Worm (Caenorhabditis elegans) whole organism, L1 larva: ENCODE data around the gene flap-1.

Source experiments
- C16A3.4 ChIP-seq: fragments of 150-350 bp; optimal IDR thresholded peaks from 2 replicates; lab custom pipeline; 2014; ENCODE audit warnings: missing biosample characterization, missing genetic modification characterization
- C34B4.2 ChIP-seq: sonication (generic microtip); optimal IDR thresholded peaks from 2 replicates; lab custom pipeline; 2017; ENCODE audit warnings: mild to moderate bottlenecking, missing genetic modification characterization, missing compliant biosample characterization
- aha-1 ChIP-seq: fragments of 150-350 bp; optimal IDR thresholded peaks from 2 replicates; lab custom pipeline; 2014; ENCODE audit warnings: missing biosample characterization, missing genetic modification characterization
- ama-1 ChIP-seq: fragments of 150-350 bp; optimal IDR thresholded peaks from 2 replicates; lab custom pipeline; 2014
- blmp-1 ChIP-seq: fragments of 150-350 bp; optimal IDR thresholded peaks from 2 replicates; lab custom pipeline; 2014; ENCODE audit warnings: missing biosample characterization, missing genetic modification characterization
- ceh-63 ChIP-seq: fragments of 200-800 bp; sonication (Bioruptor generic); optimal IDR thresholded peaks from 2 replicates; lab custom pipeline; 2018; ENCODE audit warnings: mild to moderate bottlenecking, missing genetic modification characterization, missing compliant biosample characterization
- ceh-88 ChIP-seq: fragments of 200-800 bp; sonication (Bioruptor generic); IDR thresholded peaks from 2 replicates; pipeline ENCODE4 v1.3.6; 2022; ENCODE audit warnings: missing genetic modification characterization, missing compliant biosample characterization
- ceh-90 ChIP-seq: sonication (generic microtip); optimal IDR thresholded peaks from 2 replicates; lab custom pipeline; 2016; ENCODE audit warnings: missing genetic modification characterization, missing compliant biosample characterization
- ces-1 ChIP-seq: fragments of 150-350 bp; optimal IDR thresholded peaks from 2 replicates; lab custom pipeline; 2014; ENCODE audit warnings: missing biosample characterization, missing genetic modification reagents, missing genetic modification characterization
- dpl-1 ChIP-seq, 3 experiments: fragments of 150-350 bp in 2 of 3; sonication (generic microtip) in 1 of 3; optimal IDR thresholded peaks; 2 replicates each; lab custom pipeline; 2014 to 2017; ENCODE audit warnings: missing biosample characterization in 3 of 3, missing genetic modification characterization in 3 of 3, missing genetic modification reagents in 3 of 3
- dsc-1 ChIP-seq: sonication (generic microtip); optimal IDR thresholded peaks from 2 replicates; lab custom pipeline; 2016; ENCODE audit warnings: mild to moderate bottlenecking, missing genetic modification characterization, missing compliant biosample characterization
- efl-1 ChIP-seq, 4 experiments: fragments of 150-350 bp; optimal IDR thresholded peaks in 3 of 4; peaks in 1 of 4; 1 replicate in 1 of 4; 2 replicates in 3 of 4; lab custom pipeline; 2014; ENCODE audit warnings: missing biosample characterization in 2 of 4, missing genetic modification characterization in 2 of 4, missing genetic modification reagents in 2 of 4
- egl-13 ChIP-seq: sonication (generic microtip); optimal IDR thresholded peaks from 2 replicates; lab custom pipeline; 2016; ENCODE audit warnings: missing genotype, missing genetic modification reagents, missing genetic modification characterization, missing compliant biosample characterization
- elt-2 ChIP-seq: sonication (generic microtip); optimal IDR thresholded peaks from 2 replicates; lab custom pipeline; 2016; ENCODE audit warnings: missing genetic modification characterization, mild to moderate bottlenecking, inconsistent platforms, missing compliant biosample characterization, missing genetic modification reagents
- elt-3 ChIP-seq, 6 experiments: fragments of 150-350 bp in 1 of 6; sonication (generic microtip); optimal IDR thresholded peaks; 2 replicates each; lab custom pipeline; 2017 to 2018; ENCODE audit warnings: missing biosample characterization in 6 of 6, missing genetic modification characterization in 6 of 6, inconsistent platforms in 1 of 6
- ets-5 ChIP-seq: fragments of 200-800 bp; sonication (Bioruptor generic); IDR thresholded peaks from 2 replicates; pipeline ENCODE4 v1.3.6; 2022; ENCODE audit warnings: missing genetic modification characterization, missing compliant biosample characterization
- fkh-10 ChIP-seq: sonication (generic microtip); optimal IDR thresholded peaks from 2 replicates; lab custom pipeline; 2017; ENCODE audit warnings: missing biosample characterization, missing genetic modification reagents, missing genetic modification characterization
- fkh-8 ChIP-seq: sonication (generic microtip); optimal IDR thresholded peaks from 2 replicates; lab custom pipeline; 2016; ENCODE audit warnings: mild to moderate bottlenecking, missing genetic modification characterization, missing compliant biosample characterization
- irx-1 ChIP-seq: sonication (generic microtip); optimal IDR thresholded peaks from 2 replicates; lab custom pipeline; 2016; ENCODE audit warnings: missing genetic modification characterization, missing compliant biosample characterization
- isw-1 ChIP-seq: fragments of 200-800 bp; sonication (Bioruptor generic); IDR thresholded peaks from 2 replicates; pipeline ENCODE4 v1.3.6; 2022; ENCODE audit warnings: missing genetic modification characterization, missing compliant biosample characterization
- lin-14 ChIP-seq: fragments of 200-800 bp; sonication (Bioruptor generic); optimal IDR thresholded peaks from 2 replicates; lab custom pipeline; 2018; ENCODE audit warnings: mild to moderate bottlenecking, missing genetic modification characterization, moderate library complexity, missing compliant biosample characterization
- lsy-2 ChIP-seq, 2 experiments: fragments of 150-350 bp; optimal IDR thresholded peaks; 2 replicates each; lab custom pipeline; 2014; ENCODE audit warnings: missing biosample characterization in 2 of 2, missing genetic modification characterization in 2 of 2
- mab-9 ChIP-seq: fragments of 200-800 bp; sonication (Bioruptor generic); IDR thresholded peaks from 2 replicates; pipeline ENCODE4 v1.3.6; 2022; ENCODE audit warnings: missing genetic modification reagents, missing genetic modification characterization, missing compliant biosample characterization
- nhr-12 ChIP-seq: sonication (generic microtip); optimal IDR thresholded peaks from 2 replicates; lab custom pipeline; 2017; ENCODE audit warnings: missing biosample characterization, missing genetic modification characterization
- nhr-19 ChIP-seq: fragments of 200-800 bp; sonication (Bioruptor generic); conservative IDR thresholded peaks from 2 replicates; pipeline ENCODE4 v1.3.6; 2022; ENCODE audit warnings: missing genetic modification characterization, missing compliant biosample characterization
- nhr-20 ChIP-seq: sonication (generic microtip); optimal IDR thresholded peaks from 2 replicates; lab custom pipeline; 2016; ENCODE audit warnings: mild to moderate bottlenecking, missing genetic modification characterization, missing compliant biosample characterization
- nhr-237 ChIP-seq: fragments of 150-350 bp; optimal IDR thresholded peaks from 2 replicates; lab custom pipeline; 2014; ENCODE audit warnings: missing biosample characterization, missing genetic modification characterization
- nhr-47 ChIP-seq: sonication (generic microtip); optimal IDR thresholded peaks from 2 replicates; lab custom pipeline; 2016; ENCODE audit warnings: mild to moderate bottlenecking, missing genetic modification characterization, moderate library complexity, missing compliant biosample characterization
- nhr-71 ChIP-seq: sonication (generic microtip); optimal IDR thresholded peaks from 2 replicates; lab custom pipeline; 2016; ENCODE audit warnings: mild to moderate bottlenecking, missing genetic modification characterization, moderate library complexity, missing compliant biosample characterization
- nhr-77 ChIP-seq: fragments of 150-350 bp; optimal IDR thresholded peaks from 2 replicates; lab custom pipeline; 2014; ENCODE audit warnings: missing biosample characterization, missing genetic modification characterization
- nhr-84 ChIP-seq: sonication (generic microtip); optimal IDR thresholded peaks from 2 replicates; lab custom pipeline; 2017; ENCODE audit warnings: missing biosample characterization, missing genetic modification characterization
- nhr-85 ChIP-seq: sonication (generic microtip); peaks from one replicate; lab custom pipeline; 2016; ENCODE audit warnings: missing genetic modification characterization, inconsistent platforms, missing compliant biosample characterization
- pax-3 ChIP-seq: fragments of 200-800 bp; sonication (Bioruptor generic); optimal IDR thresholded peaks from 2 replicates; lab custom pipeline; 2018; ENCODE audit warnings: mild to moderate bottlenecking, missing genetic modification characterization, moderate library complexity, missing compliant biosample characterization
- snpc-4 ChIP-seq: fragments of 150-350 bp; optimal IDR thresholded peaks from 2 replicates; lab custom pipeline; 2014; ENCODE audit warnings: missing biosample characterization, missing genetic modification characterization
- sox-4 ChIP-seq: sonication (generic microtip); optimal IDR thresholded peaks from 2 replicates; lab custom pipeline; 2016; ENCODE audit warnings: missing genetic modification characterization, missing compliant biosample characterization
- sptf-1 ChIP-seq: fragments of 150-350 bp; optimal IDR thresholded peaks from 2 replicates; lab custom pipeline; 2014; ENCODE audit warnings: missing biosample characterization, missing genetic modification characterization
- swsn-7 ChIP-seq: sonication (generic microtip); optimal IDR thresholded peaks from 2 replicates; lab custom pipeline; 2016; ENCODE audit warnings: missing genetic modification characterization, missing compliant biosample characterization
- tbx-2 ChIP-seq: sonication (generic microtip); optimal IDR thresholded peaks from 2 replicates; lab custom pipeline; 2016; ENCODE audit warnings: missing genetic modification characterization, missing compliant biosample characterization
- unc-130 ChIP-seq: fragments of 150-350 bp; optimal IDR thresholded peaks from 2 replicates; lab custom pipeline; 2017; ENCODE audit warnings: missing biosample characterization, missing genetic modification characterization, inconsistent platforms
- unc-30 ChIP-seq: sonication (generic microtip); optimal IDR thresholded peaks from 2 replicates; lab custom pipeline; 2017; ENCODE audit warnings: missing biosample characterization, missing genetic modification characterization
- unc-86 ChIP-seq: sonication (generic microtip); optimal IDR thresholded peaks from 2 replicates; lab custom pipeline; 2016; ENCODE audit warnings: missing genetic modification characterization, missing compliant biosample characterization
- unc-98 ChIP-seq: fragments of 200-800 bp; sonication (Bioruptor generic); IDR thresholded peaks from 2 replicates; pipeline ENCODE4 v1.3.6; 2022; ENCODE audit warnings: missing genetic modification characterization, missing compliant biosample characterization
- zag-1 ChIP-seq: fragments of 150-350 bp; optimal IDR thresholded peaks from 2 replicates; lab custom pipeline; 2014; ENCODE audit warnings: missing biosample characterization, missing genetic modification characterization
- ztf-11 ChIP-seq, 2 experiments: sonication (generic microtip); optimal IDR thresholded peaks; 2 replicates each; lab custom pipeline; 2016 to 2017; ENCODE audit warnings: missing genetic modification characterization in 2 of 2, missing biosample characterization in 1 of 2, missing compliant biosample characterization in 1 of 2

The flap-1 gene

DNA sequence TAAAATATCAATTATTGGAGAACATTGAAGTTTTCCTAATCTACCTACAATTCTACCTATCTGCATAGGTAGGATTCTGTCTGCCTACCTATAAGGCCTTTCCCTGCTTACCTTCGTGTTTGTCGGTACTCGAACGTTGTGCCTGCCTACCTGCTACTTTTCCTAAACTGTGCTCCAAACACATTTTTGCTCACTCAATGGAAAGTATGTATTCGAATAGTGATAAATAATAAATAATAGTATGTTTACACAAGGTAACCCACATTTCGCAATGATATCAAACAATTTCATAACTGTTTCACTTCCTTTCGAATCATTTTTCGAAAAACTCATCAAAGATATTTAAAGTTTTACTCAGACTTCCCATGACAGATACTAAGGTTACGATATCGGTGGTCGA is 10.9 kb upstream of the flap-1 start, which contains the start of gene F57B9.3:
TSS of gene F57B9.3 (plus strand) at position 301 of the 400 bp plus-strand sequence.
- TF ChIP-seq isw-1 (GFP tag; lab: Robert Waterston, UW) (no peak), efl-1 (optimal IDR thresholded peaks at IDR 0.05; lab: Kevin White, UChicago) (no peak), efl-1 (GFP tag; optimal IDR thresholded peaks at IDR 0.05 in 1 of 2; lab: Kevin White, UChicago) (no peak), ceh-88 (GFP tag; lab: Robert Waterston, UW) (no peak), unc-86 (tag; lab: Kevin White, UChicago) (no peak), nhr-77 (no peak), ama-1 (lab: Kevin White, UChicago) (no peak), nhr-237 (no peak), lin-14 (GFP tag; lab: Kevin White, UChicago) (no peak), elt-3 (tag; optimal IDR thresholded peaks at IDR 0.05; lab: Kevin White, UChicago) (no peak), fkh-8 (tag; lab: Kevin White, UChicago) (no peak), egl-13 (tag; lab: Kevin White, UChicago) (no peak), sptf-1 (tag; lab: Kevin White, UChicago) (no peak), aha-1 (tag; lab: Kevin White, UChicago) (no peak), nhr-71 (tag; lab: Kevin White, UChicago) (no peak), C16A3.4 (no peak), nhr-47 (tag; lab: Kevin White, UChicago) (no peak), dpl-1 (GFP tag; optimal IDR thresholded peaks at IDR 0.05; lab: Kevin White, UChicago) (no peak), nhr-85 (tag; lab: Kevin White, UChicago) (no peak), dsc-1 (tag; lab: Kevin White, UChicago) (no peak)

DNA sequence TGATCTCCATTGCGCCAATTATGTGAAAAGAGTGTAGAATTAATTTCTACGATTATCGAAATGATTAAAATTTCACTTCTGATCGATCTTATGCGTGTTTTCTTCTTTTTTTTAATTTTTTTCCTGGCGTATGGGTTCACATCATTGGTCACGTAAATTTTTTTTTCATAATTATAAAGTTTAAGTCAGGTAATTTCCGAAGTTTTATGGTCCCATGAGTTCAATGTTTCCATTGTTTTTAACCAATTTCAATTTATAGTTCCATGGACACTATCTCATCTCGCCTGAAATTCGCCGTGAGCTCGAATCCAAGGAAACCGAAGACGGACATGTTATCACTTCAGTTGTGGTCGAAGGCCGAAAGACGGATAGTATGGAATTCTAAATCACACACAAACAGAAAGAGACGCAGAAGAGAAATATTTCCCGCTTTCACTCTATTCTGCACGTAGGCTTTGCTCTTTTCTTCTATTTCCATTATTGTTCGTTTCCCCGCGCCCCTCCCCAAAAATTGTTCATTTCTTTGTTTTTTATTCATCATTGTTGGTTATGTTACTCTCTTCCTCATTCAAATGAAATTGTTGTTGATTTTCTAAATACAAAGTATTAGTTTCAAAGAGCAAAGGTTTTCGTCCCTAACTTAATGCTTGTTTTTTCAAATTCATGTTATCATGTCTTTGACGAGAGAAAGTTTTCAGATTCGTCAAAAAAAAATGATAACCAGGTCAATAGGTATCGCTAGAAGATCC is 6.8 kb upstream of the flap-1 start, which contains the start of the genes F57B9.8 and coq-2:
TSS of gene F57B9.8 (minus strand) at position 51 of the 749 bp plus-strand sequence.
TSS of gene coq-2 (plus strand) at position 699 of the 749 bp plus-strand sequence.
- no peak for TF ChIP-seq nhr-20 (tag; lab: Kevin White, UChicago)
- TF ChIP-seq pax-3 (tag; lab: Kevin White, UChicago): no peak
- TF ChIP-seq ceh-88 (GFP tag; lab: Robert Waterston, UW): no peak
- no peak for TF ChIP-seq nhr-84

DNA sequence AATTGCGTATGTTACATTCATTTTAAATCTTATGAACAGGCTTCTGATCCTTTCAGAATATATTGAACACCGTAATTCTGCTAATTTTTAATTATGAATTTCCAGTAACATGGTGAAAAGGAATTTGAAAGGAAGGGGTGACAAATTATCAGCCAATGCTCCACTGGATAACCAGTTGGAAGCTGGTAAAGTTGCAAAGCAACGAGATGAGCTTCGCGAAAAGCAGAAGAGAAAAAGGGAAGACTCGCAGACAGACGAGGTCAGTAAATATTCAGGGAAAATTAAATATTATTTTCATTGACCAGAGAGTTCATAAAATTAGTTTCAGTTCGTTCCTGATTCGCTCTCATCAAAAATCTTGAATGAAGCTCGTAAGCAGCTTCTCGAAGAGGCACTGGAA is 3.3 kb upstream of the flap-1 start, which contains the start of gene byn-1:
TSS of gene byn-1 (plus strand) at position 106 of the 400 bp plus-strand sequence.
- TF ChIP-seq swsn-7 (tag; lab: Kevin White, UChicago): no peak
- peak in 1 of 2 experiments; percentile 18 for TF ChIP-seq lsy-2 (tag; optimal IDR thresholded peaks at IDR 0.05; lab: Kevin White, UChicago)

DNA sequence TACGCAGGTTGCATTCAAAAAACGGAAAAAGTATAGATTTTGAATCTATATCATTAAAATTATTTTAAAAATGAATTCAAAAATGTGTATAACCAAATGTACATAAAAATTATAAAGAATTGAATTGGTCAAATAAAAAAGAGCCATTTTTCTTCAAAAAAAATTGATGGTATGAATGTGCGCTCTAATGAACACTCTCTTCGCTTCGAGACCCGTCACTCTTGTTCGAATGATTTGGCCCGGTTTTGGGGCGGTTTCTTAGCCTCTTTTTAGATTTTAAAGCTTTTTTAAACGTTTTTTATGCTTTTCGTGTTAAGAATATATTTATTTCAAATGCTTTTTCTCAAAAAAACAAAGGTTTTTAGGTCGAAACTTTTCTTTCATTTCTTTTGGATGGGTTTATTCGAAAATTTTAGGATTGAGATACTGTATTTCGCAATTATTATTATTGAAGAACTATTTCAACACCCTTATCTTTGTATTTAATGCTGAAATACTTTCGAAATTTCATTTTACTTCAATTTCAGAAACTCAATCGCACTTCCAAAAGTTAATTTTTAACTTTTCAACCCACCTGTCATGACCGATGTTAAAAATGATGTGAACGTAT is 1.0 kb upstream of the flap-1 start, which contains the start of gene inf-1:
TSS of gene inf-1 (plus strand) at position 577 of the 610 bp plus-strand sequence.
- TF ChIP-seq ama-1 (lab: Kevin White, UChicago) (no peak), sox-4 (tag; lab: Kevin White, UChicago) (no peak), ztf-11 (tag; optimal IDR thresholded peaks at IDR 0.05; lab: Kevin White, UChicago) (no peak), sptf-1 (tag; lab: Kevin White, UChicago) (no peak), ets-5 (GFP tag; lab: Robert Waterston, UW) (no peak), blmp-1 (tag; lab: Kevin White, UChicago) (no peak), nhr-84 (no peak), lsy-2 (tag; optimal IDR thresholded peaks at IDR 0.05; lab: Kevin White, UChicago) (peak; percentile 67 to 88), tbx-2 (tag; lab: Kevin White, UChicago) (no peak), ceh-88 (GFP tag; lab: Robert Waterston, UW) (no peak), pax-3 (tag; lab: Kevin White, UChicago) (no peak), egl-13 (tag; lab: Kevin White, UChicago) (no peak), nhr-237 (no peak), irx-1 (tag; lab: Kevin White, UChicago) (no peak), ceh-90 (tag; lab: Kevin White, UChicago) (no peak), fkh-10 (no peak), nhr-12 (tag; lab: Kevin White, UChicago) (no peak), elt-2 (no peak), unc-98 (GFP tag; lab: Robert Waterston, UW) (no peak), unc-30 (tag; lab: Kevin White, UChicago) (no peak), ces-1 (GFP tag; lab: Kevin White, UChicago) (no peak), C34B4.2 (no peak), nhr-19 (GFP tag; lab: Robert Waterston, UW) (no peak), unc-130 (tag; lab: Kevin White, UChicago) (peak; percentile 25), nhr-85 (tag; lab: Kevin White, UChicago) (peak; percentile 57), ceh-63 (GFP tag; lab: Kevin White, UChicago) (no peak), mab-9 (GFP tag; lab: Robert Waterston, UW) (no peak), fkh-8 (tag; lab: Kevin White, UChicago) (peak; percentile 14), zag-1 (tag; lab: Kevin White, UChicago) (no peak), snpc-4 (tag; lab: Kevin White, UChicago) (no peak)
